Worm (Caenorhabditis elegans): Measurements from ENCODE around the gene alh-5.

DNA sequence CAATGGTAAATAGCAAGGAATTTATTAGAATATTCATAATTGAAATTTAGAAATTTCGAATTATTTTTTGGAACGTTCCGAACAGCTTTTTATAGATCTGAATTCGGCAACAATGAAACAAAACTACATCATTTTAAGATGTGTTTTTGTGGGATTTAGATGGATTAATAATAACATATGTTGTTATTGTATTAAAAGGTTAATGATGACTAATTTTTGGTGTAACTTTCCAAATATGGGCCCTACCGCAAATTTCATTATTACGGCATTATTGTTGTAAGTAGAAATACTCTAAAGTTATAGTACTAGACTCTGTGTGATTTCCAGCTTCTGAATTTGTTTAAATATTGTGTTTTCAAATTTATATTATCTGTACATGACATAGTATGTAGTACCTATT, 14.4 kb upstream of the alh-5 start, which contains the start of gene F59A7.11:
- TF ChIP-seq ets-7 (tag; optimal IDR thresholded peaks at IDR 0.05): no peak
- no peak for TF ChIP-seq flt-1 (GFP tag; IDR thresholded peaks at IDR 0.05)
- TF ChIP-seq tbx-11 (GFP tag; IDR thresholded peaks at IDR 0.05): no peak
- no peak for TF ChIP-seq ceh-36 (tag; optimal IDR thresholded peaks at IDR 0.05)
- no peak for TF ChIP-seq tbx-37 (GFP tag; conservative IDR thresholded peaks at IDR 0.05)
- no peak for TF ChIP-seq ama-1 (optimal IDR thresholded peaks at IDR 0.05)
- TF ChIP-seq hmbx-1 (tag; optimal IDR thresholded peaks at IDR 0.05): no peak
- TF ChIP-seq tra-4 (tag; optimal IDR thresholded peaks at IDR 0.05): no peak
- no peak for TF ChIP-seq aly-1 (tag; optimal IDR thresholded peaks at IDR 0.05)
